Fruit fly (Drosophila melanogaster) whole organism, embryonic: ENCODE measurements around the gene Or22c.

Experiments used
- Atf3 ChIP-seq: fragments of 200-800 bp; sonication (Bioruptor generic); optimal IDR thresholded peaks from 3 replicates; lab custom pipeline; 2016; ENCODE audit warnings: missing biosample characterization, missing genetic modification characterization
- B-H1 ChIP-seq: fragments of 200-800 bp; sonication (Bioruptor generic); IDR thresholded peaks from 3 replicates; pipeline ENCODE4 v1.3.6; 2022; ENCODE audit warnings: missing biosample characterization, missing genetic modification characterization
- CG13287 ChIP-seq: fragments of 200-800 bp; sonication (Bioruptor generic); IDR thresholded peaks from 2 replicates; pipeline ENCODE4 v1.3.6; 2022; ENCODE audit warnings: missing biosample characterization, missing genetic modification characterization; ENCODE audit not compliant: partially characterized antibody
- CG18599 ChIP-seq: fragments of 200-800 bp; sonication (Bioruptor generic); optimal IDR thresholded peaks from 3 replicates; lab custom pipeline; 2017; ENCODE audit warnings: missing biosample characterization, missing genetic modification characterization, mild to moderate bottlenecking, moderate library complexity, missing genetic modification reagents
- CG3407 ChIP-seq: fragments of 200-800 bp; sonication (Bioruptor generic); optimal IDR thresholded peaks from 2 replicates; lab custom pipeline; 2018; ENCODE audit warnings: missing biosample characterization, mild to moderate bottlenecking, missing genetic modification characterization
- CG5953 ChIP-seq: fragments of 200-800 bp; sonication (Bioruptor generic); IDR thresholded peaks from 2 replicates; pipeline ENCODE4 v1.3.6; 2022; ENCODE audit warnings: missing biosample characterization, missing genetic modification characterization
- Dfd ChIP-seq, 2 experiments: fragments of >200 bp; optimal IDR thresholded peaks; 2 replicates each; lab custom pipeline; 2017; ENCODE audit warnings: missing biosample characterization in 2 of 2, missing genetic modification characterization in 2 of 2
- Xrp1 ChIP-seq: fragments of 200-800 bp; sonication (Bioruptor generic); IDR thresholded peaks from 2 replicates; pipeline ENCODE4 v1.3.6; 2022; ENCODE audit warnings: missing biosample characterization, missing genetic modification characterization
- ci ChIP-seq: fragments of 200-800 bp; sonication (Bioruptor generic); IDR thresholded peaks from 3 replicates; pipeline ENCODE4 v1.3.6; 2022; ENCODE audit warnings: missing biosample characterization, missing genetic modification characterization
- dimm ChIP-seq: fragments of 200-800 bp; sonication (Bioruptor generic); IDR thresholded peaks from 2 replicates; pipeline ENCODE4 v1.3.6; 2022; ENCODE audit warnings: missing biosample characterization, missing genetic modification characterization
- en ChIP-seq: fragments of 200-800 bp; sonication (Bioruptor generic); optimal IDR thresholded peaks from 2 replicates; lab custom pipeline; 2016; ENCODE audit warnings: missing biosample characterization, missing genetic modification characterization
- ftz-f1 ChIP-seq: fragments of 200-800 bp; sonication (Bioruptor generic); optimal IDR thresholded peaks from 2 replicates; lab custom pipeline; 2016; ENCODE audit warnings: missing biosample characterization, missing genetic modification characterization
- yki ChIP-seq: fragments of >200 bp; optimal IDR thresholded peaks from 3 replicates; lab custom pipeline; 2018

Or22c gene

DNA sequence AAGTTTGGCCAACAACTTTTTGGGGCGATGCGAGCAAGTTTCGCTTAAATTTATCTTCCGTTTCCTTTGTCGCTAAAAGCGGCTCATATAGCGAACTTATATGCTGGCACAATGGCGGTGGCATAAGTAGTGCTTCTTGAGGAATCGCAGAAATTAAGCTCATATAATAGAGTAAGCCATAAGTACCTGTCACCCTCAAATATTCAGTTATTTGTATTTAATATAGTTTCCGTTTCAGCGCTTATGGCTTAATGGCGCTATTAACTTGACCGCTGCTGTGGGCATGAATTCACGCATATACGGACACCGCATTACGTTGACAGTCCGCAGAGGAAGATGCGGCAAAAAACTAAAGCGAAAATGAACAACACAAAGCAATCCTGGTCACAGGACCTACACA, 35.8 kb downstream of the Or22c start (continued):
- TF ChIP-seq CG18599 (GFP tag; lab: Kevin White, UChicago) (peak; percentile 61), yki (no peak), dimm (GFP tag; lab: Robert Waterston, UW) (no peak), en (GFP tag; lab: Kevin White, UChicago) (no peak), CG3407 (GFP tag; lab: Kevin White, UChicago) (no peak), ci (0 out of 3 replicates have a peak, but pooled peaks have one; percentile 48), ftz-f1 (GFP tag; lab: Kevin White, UChicago) (no peak), B-H1 (GFP tag; lab: Robert Waterston, UW) (no peak), Xrp1 (GFP tag; lab: Robert Waterston, UW) (peak; percentile 34; the same call in 1 of the 2 replicates), CG13287 (GFP tag; lab: Robert Waterston, UW) (no peak), Dfd (GFP tag; optimal IDR thresholded peaks at IDR 0.05; lab: Kevin White, UChicago) (no peak), Atf3 (GFP tag; lab: Kevin White, UChicago) (no peak), CG5953 (no peak)
